Worm (Caenorhabditis elegans): Measurements from ENCODE around the gene cnc-2.

cnc-2 gene

DNA sequence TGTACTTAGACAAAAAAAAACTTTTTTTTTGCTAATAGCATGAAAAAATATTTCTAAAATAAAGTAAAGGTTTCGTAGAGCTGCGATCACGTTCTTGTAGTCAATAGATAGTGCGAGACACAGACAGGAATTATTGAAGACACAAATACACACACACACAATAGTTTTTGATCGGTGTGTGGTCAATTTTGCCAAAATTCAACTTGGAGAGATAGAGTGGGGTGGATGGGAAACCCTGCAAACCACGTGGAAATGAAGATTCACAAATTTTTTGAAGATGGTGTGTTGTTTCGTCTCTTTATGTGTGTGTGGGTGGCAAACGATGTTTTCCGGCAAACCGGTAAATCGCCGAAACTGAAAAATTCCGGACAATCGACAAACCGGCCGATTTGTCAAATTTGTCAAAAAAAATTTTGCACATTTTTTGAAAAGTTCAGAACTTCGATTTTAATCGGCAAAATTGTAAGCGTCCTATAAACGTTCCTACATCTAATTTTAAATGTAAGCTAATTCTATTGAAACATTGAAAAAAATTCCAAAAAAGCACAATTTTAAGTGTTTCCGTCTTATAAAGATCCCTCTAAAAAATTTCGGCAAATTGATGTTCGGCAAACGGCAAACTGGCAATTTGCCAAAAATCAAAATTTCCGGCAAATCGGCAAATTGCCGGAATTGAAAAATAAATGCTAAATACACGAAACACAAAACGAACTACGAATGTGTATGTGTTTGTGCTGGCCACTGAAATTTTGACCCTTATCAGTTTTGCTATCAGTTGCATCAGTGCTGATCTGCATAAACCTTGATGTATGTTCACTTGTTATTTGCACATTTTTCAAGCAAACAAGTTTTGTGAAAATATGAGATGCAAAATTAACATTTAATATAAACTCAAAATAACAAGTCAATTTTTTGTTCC is 17.2 kb downstream of the cnc-2 start:
- TF ChIP-seq ceh-36 (tag; optimal IDR thresholded peaks at IDR 0.05) (no peak), tbx-11 (GFP tag; IDR thresholded peaks at IDR 0.05) (no peak), hmg-4 (GFP tag; optimal IDR thresholded peaks at IDR 0.05) (no peak), ceh-13 (GFP tag; optimal IDR thresholded peaks at IDR 0.05) (no peak), hnd-1 (tag; optimal IDR thresholded peaks at IDR 0.05) (no peak), hmbx-1 (tag; optimal IDR thresholded peaks at IDR 0.05) (no peak), B0310.2 (tag; optimal IDR thresholded peaks at IDR 0.05) (no peak), F13C5.2 (tag; optimal IDR thresholded peaks at IDR 0.05) (no peak), sea-1 (GFP tag; conservative IDR thresholded peaks at IDR 0.05) (no peak), flt-1 (GFP tag; IDR thresholded peaks at IDR 0.05) (no peak), ets-7 (tag; optimal IDR thresholded peaks at IDR 0.05) (no peak), scrt-1 (GFP tag; IDR thresholded peaks at IDR 0.05) (no peak), ama-1 (optimal IDR thresholded peaks at IDR 0.05) (no peak), tbx-37 (GFP tag; conservative IDR thresholded peaks at IDR 0.05) (no peak), tra-4 (tag; optimal IDR thresholded peaks at IDR 0.05) (no peak), aly-1 (tag; optimal IDR thresholded peaks at IDR 0.05) (no peak), pes-1 (GFP tag; IDR thresholded peaks at IDR 0.05) (no peak)

DNA sequence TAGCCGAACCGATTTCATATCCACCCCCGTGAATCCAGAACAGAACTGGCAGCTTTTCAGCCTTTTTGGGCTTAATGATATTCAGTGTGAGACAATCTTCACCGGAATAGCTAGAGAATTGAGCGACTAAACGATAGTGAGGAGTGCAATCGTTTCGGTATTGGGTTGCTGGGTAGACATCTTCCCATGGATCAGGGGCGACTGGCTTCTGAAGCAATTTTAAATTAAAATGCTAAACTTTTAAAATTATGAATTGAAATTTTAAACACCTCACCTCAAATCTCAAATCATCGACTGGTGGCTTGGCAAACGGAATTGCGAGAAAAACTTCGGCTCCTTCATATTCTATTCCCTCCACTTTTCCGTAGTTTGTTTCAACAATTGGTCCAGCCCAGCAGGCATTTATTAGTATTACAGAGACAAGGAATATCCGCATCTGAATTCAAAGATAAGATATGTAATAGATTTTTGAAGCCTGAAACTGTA is 18.2 kb downstream of the cnc-2 start, which contains the start of gene ges-1:
Gene ges-1 (minus strand): TSS at position 436 of the 486 bp plus-strand sequence.
- TF ChIP-seq sea-1 (GFP tag; conservative IDR thresholded peaks at IDR 0.05) (no peak), F13C5.2 (tag; optimal IDR thresholded peaks at IDR 0.05) (no peak)

DNA sequence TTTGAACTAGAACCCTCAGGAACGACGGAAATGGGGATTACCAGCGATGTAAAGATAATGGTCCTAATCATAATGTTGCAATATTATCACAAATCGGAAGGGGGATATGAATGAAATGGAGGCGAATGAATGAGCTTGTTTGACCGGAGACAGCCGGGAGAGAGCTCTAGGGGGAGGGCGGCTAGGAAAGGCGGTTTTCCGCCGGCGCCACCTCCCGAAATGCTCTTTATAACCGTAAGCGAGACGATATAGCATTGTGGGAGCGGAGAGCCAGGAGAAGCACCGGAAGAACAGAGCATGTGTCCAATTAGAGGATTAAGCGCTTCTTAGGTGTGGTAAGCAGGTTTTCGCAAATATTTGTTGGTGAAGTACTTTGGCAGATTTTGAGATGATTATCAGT is 24.4 kb downstream of the cnc-2 start, which contains the start of gene R12A1.3:
Gene R12A1.3 (minus strand): TSS at position 200 of the 400 bp plus-strand sequence.
- TF ChIP-seq pes-1 (GFP tag; IDR thresholded peaks at IDR 0.05) (no peak), tbx-11 (GFP tag; IDR thresholded peaks at IDR 0.05) (no peak), ets-7 (tag; optimal IDR thresholded peaks at IDR 0.05) (no peak), hmbx-1 (tag; optimal IDR thresholded peaks at IDR 0.05) (no peak), scrt-1 (GFP tag; IDR thresholded peaks at IDR 0.05) (no peak), F13C5.2 (tag; optimal IDR thresholded peaks at IDR 0.05) (no peak), flt-1 (GFP tag; IDR thresholded peaks at IDR 0.05) (no peak), sea-1 (GFP tag; conservative IDR thresholded peaks at IDR 0.05) (no peak), tbx-37 (GFP tag; conservative IDR thresholded peaks at IDR 0.05) (no peak), B0310.2 (tag; optimal IDR thresholded peaks at IDR 0.05) (no peak), hnd-1 (tag; optimal IDR thresholded peaks at IDR 0.05) (no peak), ama-1 (optimal IDR thresholded peaks at IDR 0.05) (no peak), ceh-13 (GFP tag; optimal IDR thresholded peaks at IDR 0.05) (no peak), aly-1 (tag; optimal IDR thresholded peaks at IDR 0.05) (no peak), hmg-4 (GFP tag; optimal IDR thresholded peaks at IDR 0.05) (no peak), ceh-36 (tag; optimal IDR thresholded peaks at IDR 0.05) (no peak), tra-4 (tag; optimal IDR thresholded peaks at IDR 0.05) (no peak)

DNA sequence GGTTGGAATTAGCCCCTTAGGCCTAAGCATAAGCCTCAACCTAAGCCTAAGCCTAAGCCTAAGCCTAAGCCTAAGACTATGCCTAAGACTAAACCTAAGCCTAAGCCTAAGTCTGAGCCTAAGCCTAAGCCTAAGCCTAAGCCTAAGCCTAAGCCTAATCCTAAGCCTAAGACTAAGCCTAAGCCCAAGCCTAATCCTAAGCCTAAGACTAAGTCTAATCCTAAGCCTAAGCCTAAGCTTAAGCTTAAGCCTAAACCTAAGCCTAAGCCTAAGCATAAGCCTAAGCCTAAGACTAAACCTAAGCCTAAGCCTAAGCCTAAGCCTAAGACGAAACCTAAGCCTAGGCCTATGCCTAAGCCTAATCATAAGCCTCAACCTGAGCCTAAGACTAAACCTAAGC is 26.6 kb downstream of the cnc-2 start:
- TF ChIP-seq tra-4 (tag; optimal IDR thresholded peaks at IDR 0.05) (no peak), scrt-1 (GFP tag; IDR thresholded peaks at IDR 0.05) (no peak), ceh-36 (tag; optimal IDR thresholded peaks at IDR 0.05) (peak; percentile 96)

DNA sequence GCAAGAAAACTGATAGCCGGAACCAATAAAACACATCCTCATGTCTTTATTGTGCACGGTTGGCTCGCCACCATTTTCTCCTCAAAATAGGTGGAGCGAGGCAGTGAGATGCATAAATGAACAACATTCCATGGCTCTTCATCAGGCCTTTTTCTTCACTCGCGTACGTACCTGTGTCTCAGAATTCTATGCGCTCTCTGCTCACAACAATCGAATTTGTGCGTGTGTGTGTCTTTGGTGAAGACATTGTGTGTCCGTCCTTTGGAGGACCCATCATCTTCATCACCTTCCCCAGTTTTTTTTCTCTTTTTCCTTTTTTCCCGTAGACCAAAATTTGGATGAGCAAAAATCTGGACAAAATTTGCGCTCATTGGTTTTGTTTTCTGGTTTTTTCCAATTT is 27.7 kb downstream of the cnc-2 start:
- TF ChIP-seq scrt-1 (GFP tag; IDR thresholded peaks at IDR 0.05) (no peak), ceh-36 (tag; optimal IDR thresholded peaks at IDR 0.05) (no peak)

DNA sequence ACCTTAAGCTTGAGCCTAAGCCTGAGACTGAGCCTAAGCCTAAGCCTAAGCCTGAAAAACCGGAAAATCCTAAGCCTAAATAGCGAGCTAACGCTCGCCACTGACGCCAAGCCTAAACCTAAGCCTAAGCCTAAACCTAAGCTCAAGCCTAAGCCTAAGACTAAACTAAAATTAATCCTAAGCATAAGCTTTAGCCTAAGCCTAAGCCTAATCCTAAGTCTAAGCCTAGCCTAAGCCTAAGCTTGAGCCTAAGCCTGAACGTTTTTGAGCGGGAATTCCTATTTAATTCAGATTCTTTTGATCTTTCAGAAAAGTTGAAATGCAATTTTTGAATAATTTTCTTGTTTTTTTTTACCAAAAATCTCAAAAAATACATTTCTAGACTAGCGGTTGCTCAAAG is 33.8 kb downstream of the cnc-2 start:
- TF ChIP-seq F13C5.2 (tag; optimal IDR thresholded peaks at IDR 0.05) (no peak), ceh-36 (tag; optimal IDR thresholded peaks at IDR 0.05) (peak; percentile 83)

DNA sequence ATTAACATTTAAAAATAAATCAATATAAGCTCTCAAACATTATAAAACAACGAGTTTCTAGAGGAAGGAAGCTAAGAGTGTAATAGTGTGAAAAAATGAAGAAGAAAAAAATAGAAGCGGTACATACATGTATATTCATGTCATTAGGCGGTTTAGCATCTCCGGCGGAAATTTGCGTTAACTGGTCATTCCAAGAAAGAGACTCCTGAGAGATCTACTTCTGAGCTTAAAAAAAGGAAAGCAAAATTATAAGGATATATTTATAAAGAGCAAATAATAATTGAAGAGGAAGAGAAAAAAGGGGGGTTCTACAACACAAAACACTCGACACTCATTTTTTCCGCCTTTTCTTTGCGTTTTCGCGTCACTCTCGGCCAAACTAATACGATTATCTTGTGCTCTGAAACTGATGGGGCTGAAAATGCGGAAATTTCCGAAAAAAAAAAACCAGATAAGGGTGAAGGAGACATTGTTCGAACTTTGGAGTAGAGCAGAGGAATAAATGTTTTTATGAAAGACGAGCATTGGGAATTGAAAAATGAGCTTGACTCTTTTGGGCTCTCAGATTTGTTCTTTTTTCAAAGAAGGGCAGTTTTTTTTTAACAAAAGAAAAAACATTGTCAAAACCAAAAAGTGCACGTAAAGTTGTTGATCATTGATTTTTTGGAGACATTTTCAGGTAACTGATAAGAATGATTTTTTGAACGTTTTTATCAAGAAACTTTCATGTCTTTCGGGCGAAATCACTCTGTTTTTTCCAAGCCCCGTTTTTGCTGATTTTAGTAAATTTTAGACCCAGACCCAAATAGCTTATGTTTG is 35.2 kb downstream of the cnc-2 start:
- TF ChIP-seq ceh-36 (tag; optimal IDR thresholded peaks at IDR 0.05) (no peak), ceh-13 (GFP tag; optimal IDR thresholded peaks at IDR 0.05) (no peak), hmbx-1 (tag; optimal IDR thresholded peaks at IDR 0.05) (no peak), tbx-37 (GFP tag; conservative IDR thresholded peaks at IDR 0.05) (no peak), B0310.2 (tag; optimal IDR thresholded peaks at IDR 0.05) (no peak), hnd-1 (tag; optimal IDR thresholded peaks at IDR 0.05) (no peak), F13C5.2 (tag; optimal IDR thresholded peaks at IDR 0.05) (no peak), pes-1 (GFP tag; IDR thresholded peaks at IDR 0.05) (no peak), tra-4 (tag; optimal IDR thresholded peaks at IDR 0.05) (no peak), flt-1 (GFP tag; IDR thresholded peaks at IDR 0.05) (no peak), hmg-4 (GFP tag; optimal IDR thresholded peaks at IDR 0.05) (no peak), ama-1 (optimal IDR thresholded peaks at IDR 0.05) (no peak), tbx-11 (GFP tag; IDR thresholded peaks at IDR 0.05) (no peak), sea-1 (GFP tag; conservative IDR thresholded peaks at IDR 0.05) (no peak), aly-1 (tag; optimal IDR thresholded peaks at IDR 0.05) (no peak), ets-7 (tag; optimal IDR thresholded peaks at IDR 0.05) (no peak), scrt-1 (GFP tag; IDR thresholded peaks at IDR 0.05) (no peak)
